Worm (Caenorhabditis elegans): ENCODE data around the gene ZK6.6.

Gene ZK6.6

DNA sequence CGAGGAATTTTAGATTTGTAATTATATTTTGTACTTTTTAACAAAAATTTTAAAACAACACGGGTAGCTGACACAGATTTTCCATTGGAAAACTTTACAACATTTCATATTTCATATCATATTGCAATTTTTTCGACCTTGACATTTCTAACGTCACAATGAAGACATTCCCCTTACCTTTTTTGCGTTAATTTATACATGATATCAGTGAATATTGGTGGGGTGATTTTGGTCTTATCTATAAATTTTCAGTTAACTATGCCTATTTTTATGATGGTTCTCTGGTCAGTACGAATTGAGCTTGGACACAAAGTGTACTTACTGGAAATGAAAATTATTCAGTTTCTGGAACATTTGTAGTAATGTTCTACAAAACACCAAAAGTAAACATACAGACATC lies 4.0 kb upstream of the ZK6.6 start:
- TF ChIP-seq hlh-8 (tag; optimal IDR thresholded peaks at IDR 0.05) (no peak), pros-1 (tag; optimal IDR thresholded peaks at IDR 0.05) (no peak), dve-1 (tag; optimal IDR thresholded peaks at IDR 0.05) (no peak)

- TF ChIP-seq elt-2 (tag; optimal IDR thresholded peaks at IDR 0.05) (peak; percentile 59), Y22D7AL.16 (tag; optimal IDR thresholded peaks at IDR 0.05) (no peak), ama-1 (optimal IDR thresholded peaks at IDR 0.05) (no peak)
These were observed 3.0 kb upstream of the ZK6.6 start, which contains the start of gene lipl-5 for ce11 chrV:385488-385887. Gene lipl-5 (plus strand): TSS chrV:385746.

- TF ChIP-seq Y22D7AL.16 (tag; optimal IDR thresholded peaks at IDR 0.05) (no peak), fkh-10 (GFP tag; optimal IDR thresholded peaks at IDR 0.05) (no peak), madf-2 (tag; optimal IDR thresholded peaks at IDR 0.05) (no peak), C38D4.7 (GFP tag; optimal IDR thresholded peaks at IDR 0.05) (no peak), nhr-11 (tag; optimal IDR thresholded peaks at IDR 0.05) (no peak), fkh-6 (tag; optimal IDR thresholded peaks at IDR 0.05) (no peak), syd-9 (tag; optimal IDR thresholded peaks at IDR 0.05) (no peak), ttx-3 (tag; optimal IDR thresholded peaks at IDR 0.05) (no peak), pha-4 (tag; optimal IDR thresholded peaks at IDR 0.05) (no peak), pros-1 (tag; optimal IDR thresholded peaks at IDR 0.05) (no peak)
These were observed 3.7 kb downstream of the ZK6.6 start, which contains the start of gene nhr-254 for ce11 chrV:392199-392678. Gene nhr-254 (plus strand): TSS chrV:392628.

DNA sequence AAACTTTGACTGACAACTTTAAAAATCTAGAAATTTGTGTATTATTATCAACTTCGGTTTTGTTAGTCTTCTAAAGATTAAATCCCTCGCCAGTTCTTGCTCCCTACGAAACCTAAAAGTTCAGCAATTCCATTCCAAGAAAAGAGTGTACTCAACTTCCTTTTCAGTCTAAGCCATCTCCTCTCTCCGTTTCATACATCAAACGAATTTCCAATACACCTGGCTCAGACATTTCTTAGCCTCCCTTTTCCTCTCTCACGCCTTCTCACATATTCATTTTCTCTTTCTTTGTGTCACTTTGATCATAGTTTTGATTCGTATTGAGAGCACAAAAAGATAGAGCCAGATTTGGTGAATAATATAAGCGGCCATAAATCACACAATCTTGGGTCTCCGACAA lies 7.8 kb downstream of the ZK6.6 start, which contains the start of gene nhr-253:
Gene nhr-253, plus strand, starts transcription at position 285 of the 400 bp plus-strand sequence.
- TF ChIP-seq madf-2 (tag; optimal IDR thresholded peaks at IDR 0.05) = no peak
- no peak for TF ChIP-seq ceh-2 (tag; optimal IDR thresholded peaks at IDR 0.05)
- no peak for TF ChIP-seq ets-4 (tag; optimal IDR thresholded peaks at IDR 0.05)
- TF ChIP-seq sox-4 (tag; optimal IDR thresholded peaks at IDR 0.05) = no peak
- TF ChIP-seq tbx-2 (tag; optimal IDR thresholded peaks at IDR 0.05) = no peak
- TF ChIP-seq ttx-3 (tag; optimal IDR thresholded peaks at IDR 0.05) = no peak
- TF ChIP-seq T23F11.4 (GFP tag; optimal IDR thresholded peaks at IDR 0.05) = no peak
- TF ChIP-seq syd-9 (tag; optimal IDR thresholded peaks at IDR 0.05) = no peak
- no peak for TF ChIP-seq ceh-31 (tag; optimal IDR thresholded peaks at IDR 0.05)
- TF ChIP-seq unc-42 (tag; optimal IDR thresholded peaks at IDR 0.05) = no peak

- no peak for TF ChIP-seq ceh-19 (GFP tag; optimal IDR thresholded peaks at IDR 0.05)
These were observed 11.2 kb downstream of the ZK6.6 start, which contains the start of gene scl-27 for ce11 chrV:399721-400120. Gene scl-27 (plus strand): TSS chrV:400021.

DNA sequence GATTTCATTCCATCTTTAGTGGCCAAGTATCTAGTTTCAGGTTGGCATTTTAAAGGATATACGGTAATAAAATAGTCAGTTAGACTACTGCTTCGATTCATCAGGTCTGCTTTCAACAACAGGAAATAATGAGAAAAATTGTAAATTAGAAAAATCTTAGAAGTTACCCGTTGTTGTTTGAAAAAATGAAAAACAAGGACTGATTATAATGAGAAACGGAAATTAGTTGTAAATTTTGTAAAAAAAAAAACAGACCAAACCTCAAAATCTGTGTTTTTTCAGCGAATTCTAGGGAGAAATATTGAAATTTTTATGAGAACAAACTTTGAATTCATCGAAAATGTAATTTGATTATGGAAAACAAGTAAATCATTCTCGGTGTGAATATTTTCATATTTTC lies 14.5 kb downstream of the ZK6.6 start, which contains the start of gene srh-62:
Gene srh-62, minus strand, starts transcription at position 101 of the 400 bp plus-strand sequence.
- no peak for TF ChIP-seq mec-3 (tag; optimal IDR thresholded peaks at IDR 0.05; ENCODE audit: borderline replicate concordance)
- TF ChIP-seq sox-2 (GFP tag; IDR thresholded peaks at IDR 0.05) = no peak
- no peak for TF ChIP-seq pha-2 (tag; optimal IDR thresholded peaks at IDR 0.05)
- TF ChIP-seq ceh-2 (tag; optimal IDR thresholded peaks at IDR 0.05) = no peak
- TF ChIP-seq pha-4 (tag; optimal IDR thresholded peaks at IDR 0.05) = no peak
- no peak for TF ChIP-seq ceh-30 (tag; optimal IDR thresholded peaks at IDR 0.05)
- no peak for TF ChIP-seq ceh-14 (tag; optimal IDR thresholded peaks at IDR 0.05)
- TF ChIP-seq ceh-45 (GFP tag; IDR thresholded peaks at IDR 0.05) = no peak
- TF ChIP-seq hlh-6 (tag; optimal IDR thresholded peaks at IDR 0.05) = no peak
- no peak for TF ChIP-seq ceh-9 (tag; optimal IDR thresholded peaks at IDR 0.05)
- no peak for TF ChIP-seq T23F11.4 (GFP tag; optimal IDR thresholded peaks at IDR 0.05)
- TF ChIP-seq hlh-15 (tag; optimal IDR thresholded peaks at IDR 0.05) = no peak
- TF ChIP-seq hlh-8 (tag; optimal IDR thresholded peaks at IDR 0.05) = no peak
- no peak for TF ChIP-seq tbx-7 (tag; optimal IDR thresholded peaks at IDR 0.05)
- no peak for TF ChIP-seq F13H6.1 (tag; optimal IDR thresholded peaks at IDR 0.05)
- no peak for TF ChIP-seq C38D4.7 (GFP tag; optimal IDR thresholded peaks at IDR 0.05)
